Fruit fly (Drosophila melanogaster) whole organism, pupa: ENCODE data around the gene Eig71Ei.

ENCODE experiments used
- CG12605 ChIP-seq: fragments of 200-800 bp; sonication (Bioruptor generic); IDR thresholded peaks from 2 replicates; pipeline ENCODE4 v1.3.6; 2022; ENCODE audit warnings: missing biosample characterization, missing genetic modification characterization
- CG13204 ChIP-seq: fragments of 200-800 bp; sonication (Bioruptor generic); optimal IDR thresholded peaks from 2 replicates; lab custom pipeline; 2018; ENCODE audit warnings: missing biosample characterization, mild to moderate bottlenecking, missing genetic modification characterization, moderate library complexity
- CG8159 ChIP-seq: fragments of 200-800 bp; sonication (Bioruptor generic); optimal IDR thresholded peaks from 3 replicates; lab custom pipeline; 2018; ENCODE audit warnings: missing biosample characterization, mild to moderate bottlenecking, missing genetic modification characterization, moderate library complexity
- CG8301 ChIP-seq: fragments of 200-800 bp; sonication (Bioruptor generic); optimal IDR thresholded peaks from 2 replicates; lab custom pipeline; 2018; ENCODE audit warnings: missing biosample characterization, mild to moderate bottlenecking, missing genetic modification characterization
- CG9948 ChIP-seq: fragments of 200-800 bp; sonication (Bioruptor generic); optimal IDR thresholded peaks from 2 replicates; lab custom pipeline; 2018; ENCODE audit warnings: missing biosample characterization, mild to moderate bottlenecking, missing genetic modification characterization, moderate library complexity
- EcR ChIP-seq: fragments of 200-800 bp; sonication (Bioruptor generic); optimal IDR thresholded peaks from 3 replicates; lab custom pipeline; 2019; ENCODE audit warnings: missing biosample characterization, missing genetic modification characterization, mild to moderate bottlenecking, moderate library complexity, missing genetic modification reagents

dm6 chr3L:15692794-15693532 is 33.5 kb downstream of the Eig71Ei start:
- TF ChIP-seq EcR (GFP tag; lab: Kevin White, UChicago): no peak
- TF ChIP-seq CG8301 (tag; lab: Kevin White, UChicago): no peak
- peak; percentile 48 for TF ChIP-seq CG9948
- TF ChIP-seq CG13204 (GFP tag; lab: Kevin White, UChicago): no peak
- TF ChIP-seq CG8159 (tag; lab: Kevin White, UChicago): peak; percentile 59
- TF ChIP-seq CG12605: no peak
